Fruit fly (Drosophila melanogaster) whole organism, embryonic: ENCODE results near the gene Sec24CD.

Experiments used
- Ada2b ChIP-seq: fragments of 200-800 bp; sonication (Bioruptor generic); IDR thresholded peaks from 2 replicates; pipeline ENCODE4 v1.3.6; 2022; ENCODE audit warnings: missing biosample characterization, missing genetic modification characterization
- B-H1 ChIP-seq: fragments of 200-800 bp; sonication (Bioruptor generic); IDR thresholded peaks from 3 replicates; pipeline ENCODE4 v1.3.6; 2022; ENCODE audit warnings: missing biosample characterization, missing genetic modification characterization
- CG10431 ChIP-seq: fragments of 200-800 bp; sonication (Bioruptor generic); optimal IDR thresholded peaks from 3 replicates; lab custom pipeline; 2018; ENCODE audit warnings: missing biosample characterization, mild to moderate bottlenecking, missing genetic modification characterization
- CG11247 ChIP-seq: fragments of 200-800 bp; sonication (Bioruptor generic); IDR thresholded peaks from 2 replicates; pipeline ENCODE4 v1.3.6; 2022; ENCODE audit warnings: missing biosample characterization, missing genetic modification characterization
- CG12942 ChIP-seq: fragments of 200-800 bp; sonication (Bioruptor generic); optimal IDR thresholded peaks from 3 replicates; lab custom pipeline; 2016; ENCODE audit warnings: missing biosample characterization, missing genetic modification characterization
- CG13287 ChIP-seq: fragments of 200-800 bp; sonication (Bioruptor generic); IDR thresholded peaks from 2 replicates; pipeline ENCODE4 v1.3.6; 2022; ENCODE audit warnings: missing biosample characterization, missing genetic modification characterization; ENCODE audit not compliant: partially characterized antibody
- CG13775 ChIP-seq: fragments of 200-800 bp; sonication (Bioruptor generic); optimal IDR thresholded peaks from 3 replicates; lab custom pipeline; 2017; ENCODE audit warnings: missing biosample characterization, mild to moderate bottlenecking, missing genetic modification characterization
- CG15514 ChIP-seq: fragments of 200-800 bp; sonication (Bioruptor generic); optimal IDR thresholded peaks from 3 replicates; lab custom pipeline; 2017; ENCODE audit warnings: missing biosample characterization, missing genetic modification characterization, mild to moderate bottlenecking, moderate library complexity, missing genetic modification reagents
- CG16815 ChIP-seq: fragments of 200-800 bp; sonication (Bioruptor generic); optimal IDR thresholded peaks from 3 replicates; lab custom pipeline; 2017; ENCODE audit warnings: missing biosample characterization, mild to moderate bottlenecking, missing genetic modification characterization
- CG16863 ChIP-seq: fragments of 200-800 bp; sonication (Bioruptor generic); optimal IDR thresholded peaks from 3 replicates; lab custom pipeline; 2016; ENCODE audit warnings: missing biosample characterization, missing genetic modification characterization
- CG17361 ChIP-seq: fragments of 200-800 bp; sonication (Bioruptor generic); IDR thresholded peaks from 3 replicates; pipeline ENCODE4 v1.3.6; 2022; ENCODE audit warnings: missing biosample characterization, missing genetic modification characterization
- CG17802 ChIP-seq: fragments of 200-800 bp; sonication (Bioruptor generic); optimal IDR thresholded peaks from 2 replicates; lab custom pipeline; 2018; ENCODE audit warnings: missing biosample characterization, mild to moderate bottlenecking, missing genetic modification characterization, moderate library complexity
- CG18619 ChIP-seq: fragments of 200-800 bp; sonication (Bioruptor generic); optimal IDR thresholded peaks from 3 replicates; lab custom pipeline; 2017; ENCODE audit warnings: missing biosample characterization, mild to moderate bottlenecking, missing genetic modification characterization
- CG2116 ChIP-seq: fragments of 200-800 bp; sonication (Bioruptor generic); optimal IDR thresholded peaks from 3 replicates; lab custom pipeline; 2018; ENCODE audit warnings: missing biosample characterization, mild to moderate bottlenecking, missing genetic modification characterization
- CG30020 ChIP-seq: fragments of 200-800 bp; optimal IDR thresholded peaks from 2 replicates; lab custom pipeline; 2019; ENCODE audit warnings: missing biosample characterization, mild to moderate bottlenecking, missing genetic modification characterization, moderate library complexity
- CG34422 ChIP-seq: fragments of 200-800 bp; sonication (Bioruptor generic); IDR thresholded peaks from 3 replicates; pipeline ENCODE4 v1.3.6; 2022; ENCODE audit warnings: missing biosample characterization, missing genetic modification characterization
- CG42726 ChIP-seq: fragments of 200-800 bp; sonication (Bioruptor generic); IDR thresholded peaks from 2 replicates; pipeline ENCODE4 v1.3.6; 2022; ENCODE audit warnings: missing biosample characterization, missing genetic modification characterization; ENCODE audit not compliant: partially characterized antibody
- CG4424 ChIP-seq: fragments of 200-800 bp; sonication (Bioruptor generic); optimal IDR thresholded peaks from 3 replicates; lab custom pipeline; 2016; ENCODE audit warnings: missing biosample characterization, missing genetic modification characterization
- CG4730 ChIP-seq: fragments of 200-800 bp; sonication (Bioruptor generic); IDR thresholded peaks from 2 replicates; pipeline ENCODE4 v1.3.6; 2022; ENCODE audit warnings: missing biosample characterization, missing genetic modification characterization
- CG5245 ChIP-seq: fragments of 200-800 bp; sonication (Bioruptor generic); optimal IDR thresholded peaks from 3 replicates; lab custom pipeline; 2016; ENCODE audit warnings: missing biosample characterization, missing genetic modification characterization
- CG8089 ChIP-seq: fragments of 200-800 bp; sonication (Bioruptor generic); optimal IDR thresholded peaks from 3 replicates; lab custom pipeline; 2016; ENCODE audit warnings: missing biosample characterization, missing genetic modification characterization
- CG8388 ChIP-seq: fragments of 200-800 bp; sonication (Bioruptor generic); optimal IDR thresholded peaks from 2 replicates; lab custom pipeline; 2019; ENCODE audit warnings: missing biosample characterization, mild to moderate bottlenecking, missing genetic modification characterization, moderate library complexity
- CG8924 ChIP-seq: fragments of 200-800 bp; optimal IDR thresholded peaks from 3 replicates; lab custom pipeline; 2019; ENCODE audit warnings: missing biosample characterization, mild to moderate bottlenecking, missing genetic modification characterization, moderate library complexity
- CG9609 ChIP-seq: fragments of 200-800 bp; sonication (Bioruptor generic); optimal IDR thresholded peaks from 3 replicates; lab custom pipeline; 2016; ENCODE audit warnings: missing biosample characterization, missing genetic modification characterization
- Hmx ChIP-seq: fragments of 200-800 bp; sonication (Bioruptor generic); optimal IDR thresholded peaks from 2 replicates; lab custom pipeline; 2016; ENCODE audit warnings: missing biosample characterization, missing genetic modification characterization
- Hr51 ChIP-seq, 2 experiments: fragments of 200-800 bp; sonication (Bioruptor generic); optimal IDR thresholded peaks; 2 replicates in 1 of 2; 3 replicates in 1 of 2; lab custom pipeline; 2016 to 2018; ENCODE audit warnings: missing biosample characterization in 2 of 2, missing genetic modification characterization in 2 of 2, mild to moderate bottlenecking in 1 of 2, moderate library complexity in 1 of 2
- NFAT ChIP-seq: fragments of 200-800 bp; sonication (Bioruptor generic); IDR thresholded peaks from 2 replicates; pipeline ENCODE4 v1.3.6; 2022; ENCODE audit warnings: missing biosample characterization, missing genetic modification characterization
- Optix ChIP-seq: fragments of 200-800 bp; sonication (Bioruptor generic); IDR thresholded peaks from 3 replicates; pipeline ENCODE4 v1.3.6; 2022; ENCODE audit warnings: missing biosample characterization, missing genetic modification characterization
- Pdp1 ChIP-seq, 2 experiments: fragments of 200-800 bp; sonication (Bioruptor generic); optimal IDR thresholded peaks; 3 replicates each; lab custom pipeline; 2016; ENCODE audit warnings: missing biosample characterization in 2 of 2, missing genetic modification characterization in 2 of 2, mild to moderate bottlenecking in 1 of 2, moderate library complexity in 1 of 2
- Rx ChIP-seq: fragments of 200-800 bp; sonication (Bioruptor generic); IDR thresholded peaks from 2 replicates; pipeline ENCODE4 v1.3.6; 2022; ENCODE audit warnings: missing biosample characterization, missing genetic modification characterization
- bigmax ChIP-seq: fragments of 200-800 bp; sonication (Bioruptor generic); optimal IDR thresholded peaks from 2 replicates; lab custom pipeline; 2018; ENCODE audit warnings: missing biosample characterization, mild to moderate bottlenecking, missing genetic modification characterization
- br ChIP-seq: fragments of >200 bp; optimal IDR thresholded peaks from 2 replicates; lab custom pipeline; 2017
- cad ChIP-seq: fragments of >200 bp; optimal IDR thresholded peaks from 2 replicates; lab custom pipeline; 2017; ENCODE audit warnings: missing biosample characterization, missing genetic modification characterization
- cg ChIP-seq: fragments of 200-800 bp; sonication (Bioruptor generic); optimal IDR thresholded peaks from 3 replicates; lab custom pipeline; 2019; ENCODE audit warnings: missing biosample characterization, mild to moderate bottlenecking, missing genetic modification characterization, moderate library complexity
- ewg ChIP-seq: fragments of 200-800 bp; sonication (Bioruptor generic); optimal IDR thresholded peaks from 3 replicates; lab custom pipeline; 2017; ENCODE audit warnings: mild to moderate bottlenecking, missing biosample characterization, missing genetic modification reagents, missing genetic modification characterization
- ftz-f1 ChIP-seq: fragments of 200-800 bp; sonication (Bioruptor generic); optimal IDR thresholded peaks from 2 replicates; lab custom pipeline; 2016; ENCODE audit warnings: missing biosample characterization, missing genetic modification characterization
- gfzf ChIP-seq: fragments of 200-800 bp; sonication (Bioruptor generic); optimal IDR thresholded peaks from 2 replicates; lab custom pipeline; 2016; ENCODE audit warnings: missing biosample characterization, mild to moderate bottlenecking, missing genetic modification characterization, moderate library complexity
- hkb ChIP-seq, 2 experiments: fragments of 200-800 bp in 1 of 2; fragments of >200 bp in 1 of 2; sonication (Bioruptor generic) in 1 of 2; IDR thresholded peaks in 1 of 2; optimal IDR thresholded peaks in 1 of 2; 2 replicates each; pipeline versions ENCODE4 v1.3.6 to Lab custom; 2017 to 2022; ENCODE audit warnings: missing biosample characterization in 1 of 2, missing genetic modification characterization in 1 of 2
- pan ChIP-seq, 4 experiments: fragments of >200 bp in 3 of 4; fragments of 200-800 bp in 1 of 4; sonication (Bioruptor generic) in 1 of 4; optimal IDR thresholded peaks in 3 of 4; IDR thresholded peaks in 1 of 4; 2 replicates each; pipeline versions ENCODE4 v1.3.6 to Lab custom; 2017 to 2022; ENCODE audit warnings: missing biosample characterization in 2 of 4, missing genetic modification characterization in 2 of 4, mixed read lengths in 1 of 4
- phol ChIP-seq: fragments of 200-800 bp; sonication (Bioruptor generic); optimal IDR thresholded peaks from 3 replicates; lab custom pipeline; 2018; ENCODE audit warnings: missing biosample characterization, mild to moderate bottlenecking, missing genetic modification characterization, moderate library complexity
- prd ChIP-seq, 3 experiments: fragments of >200 bp in 2 of 3; fragments of 200-800 bp in 1 of 3; sonication (Bioruptor generic) in 1 of 3; optimal IDR thresholded peaks in 2 of 3; IDR thresholded peaks in 1 of 3; 2 replicates in 2 of 3; 3 replicates in 1 of 3; pipeline versions ENCODE4 v1.3.6 to Lab custom; 2017 to 2022; ENCODE audit warnings: missing biosample characterization in 1 of 3, missing genetic modification characterization in 1 of 3
- run ChIP-seq: fragments of 200-800 bp; sonication (Bioruptor generic); optimal IDR thresholded peaks from 3 replicates; lab custom pipeline; 2018; ENCODE audit warnings: missing biosample characterization, mild to moderate bottlenecking, missing genetic modification characterization
- schlank ChIP-seq: fragments of 200-800 bp; sonication (Bioruptor generic); optimal IDR thresholded peaks from 2 replicates; lab custom pipeline; 2018; ENCODE audit warnings: missing biosample characterization, mild to moderate bottlenecking, missing genetic modification characterization
- sisA ChIP-seq: fragments of 200-800 bp; sonication (Bioruptor generic); IDR thresholded peaks from 2 replicates; pipeline ENCODE4 v1.3.6; 2022; ENCODE audit warnings: missing biosample characterization, missing genetic modification characterization
- sna ChIP-seq: fragments of 200-800 bp; sonication (Bioruptor generic); IDR thresholded peaks from 2 replicates; pipeline ENCODE4 v1.3.6; 2022; ENCODE audit warnings: missing biosample characterization, missing genetic modification characterization; ENCODE audit not compliant: partially characterized antibody
- twi ChIP-seq: fragments of 200-800 bp; optimal IDR thresholded peaks from 2 replicates; lab custom pipeline; 2019; ENCODE audit warnings: missing biosample characterization, mild to moderate bottlenecking, missing genetic modification characterization, moderate library complexity
- zen2 ChIP-seq: fragments of 200-800 bp; sonication (Bioruptor generic); IDR thresholded peaks from 3 replicates; pipeline ENCODE4 v1.3.6; 2022; ENCODE audit warnings: missing biosample characterization, missing genetic modification characterization; ENCODE audit not compliant: partially characterized antibody

Sec24CD gene

DNA sequence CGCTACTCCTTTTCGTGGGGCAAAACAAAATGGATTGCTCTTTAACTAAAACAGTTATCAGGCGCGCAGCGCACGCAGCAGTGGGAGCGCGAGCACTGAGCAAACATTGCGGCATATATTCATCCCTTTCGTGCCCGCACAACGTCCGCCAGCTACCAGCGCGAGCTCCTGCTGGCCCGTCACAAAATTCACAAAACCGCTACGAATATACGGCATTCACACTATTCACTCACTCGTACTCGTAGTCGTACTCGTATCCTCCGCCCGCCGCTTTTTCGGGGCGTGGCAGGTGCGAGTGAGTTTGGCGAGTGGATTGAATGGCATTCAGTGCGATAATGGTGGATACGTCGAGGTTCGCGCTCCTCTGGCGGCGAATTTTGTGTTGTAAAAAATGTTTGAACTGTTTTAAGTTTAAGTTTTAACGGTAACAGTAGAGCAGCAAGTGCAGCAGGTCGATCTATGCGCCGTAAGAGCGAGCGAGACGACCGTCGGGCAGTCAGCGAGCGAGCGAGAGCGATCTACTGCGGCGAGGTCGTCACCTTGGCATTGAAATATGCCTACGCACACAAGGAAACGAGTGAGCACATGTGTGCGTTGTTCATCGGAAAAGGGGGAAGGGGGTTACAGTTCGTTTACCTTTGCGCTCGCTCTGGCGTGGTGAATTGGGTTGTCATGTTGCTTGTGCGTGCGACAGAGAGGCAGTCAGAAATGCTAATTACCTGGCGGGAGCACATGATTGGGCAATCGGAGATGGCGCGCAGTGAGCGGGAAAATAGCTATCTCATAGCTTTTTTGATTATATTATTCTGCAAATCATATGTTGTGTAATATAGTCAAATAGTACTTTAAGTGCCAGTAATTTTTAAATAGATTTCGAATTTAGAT, 39.8 kb downstream of the Sec24CD start (continued):
- TF ChIP-seq CG2116 (peak; percentile 52), B-H1 (no peak), CG34422 (GFP tag; lab: Robert Waterston, UW) (no peak), gfzf (GFP tag; lab: Kevin White, UChicago) (no peak), Ada2b (no peak), pan (optimal IDR thresholded peaks at IDR 0.05; lab: Kevin White, UChicago) (no peak), pan (GFP tag; optimal IDR thresholded peaks at IDR 0.05 in 1 of 2, IDR thresholded peaks at IDR 0.05 in 1 of 2) (no peak), CG11247 (GFP tag; lab: Robert Waterston, UW) (no peak), ftz-f1 (GFP tag; lab: Kevin White, UChicago) (peak; percentile 100), CG15514 (GFP tag; lab: Kevin White, UChicago) (peak; percentile 59), schlank (tag; lab: Kevin White, UChicago) (peak; percentile 55), prd (optimal IDR thresholded peaks at IDR 0.05; lab: Kevin White, UChicago) (no peak), prd (GFP tag; IDR thresholded peaks at IDR 0.05; lab: Robert Waterston, UW) (no peak), phol (tag; lab: Kevin White, UChicago) (peak; percentile 54), Optix (GFP tag; lab: Robert Waterston, UW) (no peak), CG16863 (GFP tag; lab: Kevin White, UChicago) (peak; percentile 14), sna (GFP tag; lab: Robert Waterston, UW) (no peak), CG8388 (GFP tag; lab: Kevin White, UChicago) (no peak), CG16815 (GFP tag; lab: Kevin White, UChicago) (peak; percentile 50), Rx (no peak), cad (GFP tag; lab: Kevin White, UChicago) (no peak), CG30020 (tag; lab: Kevin White, UChicago) (no peak), bigmax (GFP tag; lab: Kevin White, UChicago) (no peak), CG5245 (GFP tag; lab: Kevin White, UChicago) (peak; percentile 18), Pdp1 (GFP tag; optimal IDR thresholded peaks at IDR 0.05; lab: Kevin White, UChicago) (peak in 1 of 2 experiments; percentile 81), zen2 (GFP tag; lab: Robert Waterston, UW) (no peak), CG10431 (GFP tag; lab: Kevin White, UChicago) (peak; percentile 57), CG42726 (GFP tag; lab: Robert Waterston, UW) (no peak), CG18619 (GFP tag; lab: Kevin White, UChicago) (peak; percentile 60), Hr51 (GFP tag; optimal IDR thresholded peaks at IDR 0.05; lab: Kevin White, UChicago) (peak in 1 of 2 experiments; percentile 59), CG4424 (GFP tag; lab: Kevin White, UChicago) (peak; percentile 65), CG13775 (GFP tag; lab: Kevin White, UChicago) (peak; percentile 55), CG17361 (GFP tag; lab: Robert Waterston, UW) (no peak), run (no peak), twi (tag; lab: Kevin White, UChicago) (peak; percentile 99), hkb (optimal IDR thresholded peaks at IDR 0.05; lab: Kevin White, UChicago) (peak; percentile 19), hkb (GFP tag; IDR thresholded peaks at IDR 0.05; lab: Robert Waterston, UW) (no peak), sisA (GFP tag; lab: Robert Waterston, UW) (no peak), CG17802 (tag; lab: Kevin White, UChicago) (no peak), br (lab: Kevin White, UChicago) (no peak), CG4730 (GFP tag; lab: Robert Waterston, UW) (no peak), CG13287 (no peak), ewg (GFP tag; lab: Kevin White, UChicago) (peak; percentile 35), Hmx (GFP tag; lab: Kevin White, UChicago) (no peak), NFAT (GFP tag; lab: Robert Waterston, UW) (no peak), CG9609 (GFP tag; lab: Kevin White, UChicago) (no peak), cg (GFP tag; lab: Kevin White, UChicago) (peak; percentile 98), CG12942 (GFP tag; lab: Kevin White, UChicago) (peak; percentile 8), CG8089 (GFP tag; lab: Kevin White, UChicago) (peak; percentile 16), CG8924 (tag; lab: Kevin White, UChicago) (peak; percentile 35)
